Fruit fly (Drosophila melanogaster) whole organism, embryonic: Measurements from ENCODE around the gene CG4593.

Source experiments
- ATbp ChIP-seq: fragments of 200-800 bp; sonication (Bioruptor generic); optimal IDR thresholded peaks from 2 replicates; lab custom pipeline; 2017; ENCODE audit warnings: missing biosample characterization, mild to moderate bottlenecking, missing genetic modification characterization, missing genetic modification reagents
- Aef1 ChIP-seq: fragments of 200-800 bp; sonication (Bioruptor generic); IDR thresholded peaks from 3 replicates; pipeline ENCODE4 v1.3.6; 2022; ENCODE audit warnings: missing biosample characterization, missing genetic modification characterization
- Bgb ChIP-seq: fragments of 200-800 bp; sonication (Bioruptor generic); IDR thresholded peaks from 2 replicates; pipeline ENCODE4 v1.3.6; 2022; ENCODE audit warnings: missing biosample characterization, missing genetic modification characterization; ENCODE audit not compliant: partially characterized antibody
- CG11723 ChIP-seq: fragments of 200-800 bp; sonication (Bioruptor generic); optimal IDR thresholded peaks from 2 replicates; lab custom pipeline; 2017; ENCODE audit warnings: missing biosample characterization, mild to moderate bottlenecking, missing genetic modification characterization
- CG12219 ChIP-seq: fragments of 200-800 bp; sonication (Bioruptor generic); optimal IDR thresholded peaks from 3 replicates; lab custom pipeline; 2018; ENCODE audit warnings: missing biosample characterization, mild to moderate bottlenecking, missing genetic modification characterization
- CG12769 ChIP-seq: fragments of 200-800 bp; sonication (Bioruptor generic); optimal IDR thresholded peaks from 2 replicates; lab custom pipeline; 2019; ENCODE audit warnings: missing biosample characterization, mild to moderate bottlenecking, missing genetic modification characterization, moderate library complexity
- CG15011 ChIP-seq: fragments of 200-800 bp; sonication (Bioruptor generic); optimal IDR thresholded peaks from 3 replicates; lab custom pipeline; 2018; ENCODE audit warnings: missing biosample characterization, mild to moderate bottlenecking, missing genetic modification characterization
- CG15479 ChIP-seq: fragments of 200-800 bp; sonication (Bioruptor generic); optimal IDR thresholded peaks from 3 replicates; lab custom pipeline; 2019; ENCODE audit warnings: missing biosample characterization, mild to moderate bottlenecking, missing genetic modification characterization, moderate library complexity
- CG17359 ChIP-seq: fragments of 200-800 bp; sonication (Bioruptor generic); optimal IDR thresholded peaks from 3 replicates; lab custom pipeline; 2018; ENCODE audit warnings: missing biosample characterization, mild to moderate bottlenecking, missing genetic modification characterization, moderate library complexity
- CG17829 ChIP-seq: fragments of 200-800 bp; optimal IDR thresholded peaks from 2 replicates; lab custom pipeline; 2019; ENCODE audit warnings: missing biosample characterization, mild to moderate bottlenecking, missing genetic modification characterization, moderate library complexity
- CG2116 ChIP-seq: fragments of 200-800 bp; sonication (Bioruptor generic); optimal IDR thresholded peaks from 3 replicates; lab custom pipeline; 2018; ENCODE audit warnings: missing biosample characterization, mild to moderate bottlenecking, missing genetic modification characterization
- CG2129 ChIP-seq: fragments of 200-800 bp; sonication (Bioruptor generic); IDR thresholded peaks from 2 replicates; pipeline ENCODE4 v1.3.6; 2022; ENCODE audit warnings: missing biosample characterization, missing genetic modification characterization; ENCODE audit not compliant: partially characterized antibody
- CG2202 ChIP-seq: fragments of 200-800 bp; sonication (Bioruptor generic); optimal IDR thresholded peaks from 2 replicates; lab custom pipeline; 2018; ENCODE audit warnings: missing biosample characterization, mild to moderate bottlenecking, missing genetic modification characterization
- CG2678 ChIP-seq: fragments of 200-800 bp; sonication (Bioruptor generic); optimal IDR thresholded peaks from 3 replicates; lab custom pipeline; 2019; ENCODE audit warnings: missing biosample characterization, mild to moderate bottlenecking, missing genetic modification characterization, moderate library complexity
- CG2875 ChIP-seq: fragments of 200-800 bp; sonication (Bioruptor generic); optimal IDR thresholded peaks from 2 replicates; lab custom pipeline; 2017; ENCODE audit warnings: missing biosample characterization, mild to moderate bottlenecking, missing genetic modification characterization, missing genetic modification reagents
- CG32532 ChIP-seq: fragments of 200-800 bp; sonication (Bioruptor generic); IDR thresholded peaks from 2 replicates; pipeline ENCODE4 v1.3.6; 2022; ENCODE audit warnings: missing biosample characterization, missing genetic modification characterization
- CG3281 ChIP-seq: fragments of 200-800 bp; sonication (Bioruptor generic); optimal IDR thresholded peaks from 3 replicates; lab custom pipeline; 2017; ENCODE audit warnings: missing biosample characterization, mild to moderate bottlenecking, missing genetic modification characterization
- CG6254 ChIP-seq: fragments of 200-800 bp; sonication (Bioruptor generic); optimal IDR thresholded peaks from 3 replicates; lab custom pipeline; 2017; ENCODE audit warnings: mild to moderate bottlenecking, missing biosample characterization, missing genetic modification reagents, missing genetic modification characterization
- CG6654 ChIP-seq: fragments of 200-800 bp; sonication (Bioruptor generic); optimal IDR thresholded peaks from 2 replicates; lab custom pipeline; 2017; ENCODE audit warnings: missing biosample characterization, mild to moderate bottlenecking, missing genetic modification characterization
- CG6683 ChIP-seq: fragments of 200-800 bp; sonication (Bioruptor generic); optimal IDR thresholded peaks from 2 replicates; lab custom pipeline; 2017; ENCODE audit warnings: missing biosample characterization, mild to moderate bottlenecking, missing genetic modification characterization, missing genetic modification reagents
- CG8944 ChIP-seq: fragments of 200-800 bp; sonication (Bioruptor generic); optimal IDR thresholded peaks from 3 replicates; lab custom pipeline; 2016; ENCODE audit warnings: missing biosample characterization, missing genetic modification characterization
- Dbx ChIP-seq: fragments of 200-800 bp; sonication (Bioruptor generic); IDR thresholded peaks from 3 replicates; pipeline ENCODE4 v1.3.6; 2022; ENCODE audit warnings: missing biosample characterization, missing genetic modification characterization
- ERR ChIP-seq: fragments of 200-800 bp; sonication (Bioruptor generic); optimal IDR thresholded peaks from 2 replicates; lab custom pipeline; 2016; ENCODE audit warnings: missing biosample characterization, missing genetic modification characterization
- HHEX ChIP-seq: fragments of 200-800 bp; sonication (Bioruptor generic); optimal IDR thresholded peaks from 3 replicates; lab custom pipeline; 2017; ENCODE audit warnings: missing biosample characterization, mild to moderate bottlenecking, missing genetic modification characterization, missing genetic modification reagents
- HmgZ ChIP-seq: fragments of 200-800 bp; sonication (Bioruptor generic); optimal IDR thresholded peaks from 2 replicates; lab custom pipeline; 2018; ENCODE audit warnings: missing biosample characterization, mild to moderate bottlenecking, missing genetic modification characterization
- Hsf ChIP-seq: fragments of 200-800 bp; sonication (Bioruptor generic); optimal IDR thresholded peaks from 3 replicates; lab custom pipeline; 2016; ENCODE audit warnings: missing biosample characterization, missing genetic modification characterization
- Meics ChIP-seq: fragments of 200-800 bp; sonication (Bioruptor generic); optimal IDR thresholded peaks from 2 replicates; lab custom pipeline; 2017; ENCODE audit warnings: missing biosample characterization, mild to moderate bottlenecking, missing genetic modification characterization
- NFAT ChIP-seq: fragments of 200-800 bp; sonication (Bioruptor generic); IDR thresholded peaks from 2 replicates; pipeline ENCODE4 v1.3.6; 2022; ENCODE audit warnings: missing biosample characterization, missing genetic modification characterization
- Six4 ChIP-seq: fragments of 200-800 bp; sonication (Bioruptor generic); optimal IDR thresholded peaks from 2 replicates; lab custom pipeline; 2016; ENCODE audit warnings: missing biosample characterization, missing genetic modification characterization
- Stat92E ChIP-seq, 3 experiments: fragments of >200 bp in 2 of 3; fragments of 200-800 bp in 1 of 3; sonication (Bioruptor generic) in 1 of 3; optimal IDR thresholded peaks; 2 replicates each; lab custom pipeline; 2017 to 2019; ENCODE audit warnings: missing biosample characterization in 3 of 3, missing genetic modification characterization in 3 of 3, mild to moderate bottlenecking in 1 of 3, moderate library complexity in 1 of 3
- YL-1 ChIP-seq: fragments of 200-800 bp; sonication (Bioruptor generic); optimal IDR thresholded peaks from 3 replicates; lab custom pipeline; 2017; ENCODE audit warnings: missing biosample characterization, mild to moderate bottlenecking, missing genetic modification characterization
- ab ChIP-seq: fragments of 200-800 bp; sonication (Bioruptor generic); optimal IDR thresholded peaks from 2 replicates; lab custom pipeline; 2016; ENCODE audit warnings: missing biosample characterization, missing genetic modification characterization
- al ChIP-seq: fragments of 200-800 bp; sonication (Bioruptor generic); IDR thresholded peaks from 2 replicates; pipeline ENCODE4 v1.3.6; 2022; ENCODE audit warnings: missing biosample characterization, missing genetic modification characterization
- ato ChIP-seq: fragments of 200-800 bp; sonication (Bioruptor generic); IDR thresholded peaks from 2 replicates; pipeline ENCODE4 v1.3.6; 2022; ENCODE audit warnings: missing biosample characterization, missing genetic modification characterization; ENCODE audit not compliant: partially characterized antibody
- dimm ChIP-seq: fragments of 200-800 bp; sonication (Bioruptor generic); IDR thresholded peaks from 2 replicates; pipeline ENCODE4 v1.3.6; 2022; ENCODE audit warnings: missing biosample characterization, missing genetic modification characterization
- dysf ChIP-seq: fragments of 200-800 bp; sonication (Bioruptor generic); IDR thresholded peaks from 3 replicates; pipeline ENCODE4 v1.3.6; 2022; ENCODE audit warnings: missing biosample characterization, missing genetic modification characterization
- ems ChIP-seq: fragments of 200-800 bp; sonication (Bioruptor generic); optimal IDR thresholded peaks from 3 replicates; lab custom pipeline; 2016; ENCODE audit warnings: missing biosample characterization, missing genetic modification characterization
- ewg ChIP-seq: fragments of 200-800 bp; sonication (Bioruptor generic); optimal IDR thresholded peaks from 3 replicates; lab custom pipeline; 2017; ENCODE audit warnings: mild to moderate bottlenecking, missing biosample characterization, missing genetic modification reagents, missing genetic modification characterization
- ftz-f1 ChIP-seq: fragments of 200-800 bp; sonication (Bioruptor generic); optimal IDR thresholded peaks from 2 replicates; lab custom pipeline; 2016; ENCODE audit warnings: missing biosample characterization, missing genetic modification characterization
- grn ChIP-seq: fragments of 200-800 bp; sonication (Bioruptor generic); optimal IDR thresholded peaks from 3 replicates; lab custom pipeline; 2017; ENCODE audit warnings: missing biosample characterization, missing genetic modification characterization
- gsb-n ChIP-seq: fragments of 200-800 bp; sonication (Bioruptor generic); optimal IDR thresholded peaks from 3 replicates; lab custom pipeline; 2018; ENCODE audit warnings: missing biosample characterization, mild to moderate bottlenecking, missing genetic modification characterization
- hbn ChIP-seq: fragments of 200-800 bp; sonication (Bioruptor generic); IDR thresholded peaks from 2 replicates; pipeline ENCODE4 v1.3.6; 2022; ENCODE audit warnings: missing biosample characterization, missing genetic modification characterization; ENCODE audit not compliant: partially characterized antibody
- lilli ChIP-seq: fragments of 200-800 bp; sonication (Bioruptor generic); optimal IDR thresholded peaks from 3 replicates; lab custom pipeline; 2016; ENCODE audit warnings: missing biosample characterization, missing genetic modification characterization
- row ChIP-seq: fragments of 200-800 bp; sonication (Bioruptor generic); IDR thresholded peaks from 3 replicates; pipeline ENCODE4 v1.3.6; 2022; ENCODE audit warnings: missing biosample characterization, missing genetic modification characterization
- sisA ChIP-seq: fragments of 200-800 bp; sonication (Bioruptor generic); IDR thresholded peaks from 2 replicates; pipeline ENCODE4 v1.3.6; 2022; ENCODE audit warnings: missing biosample characterization, missing genetic modification characterization
- slp2 ChIP-seq: fragments of 200-800 bp; sonication (Bioruptor generic); optimal IDR thresholded peaks from 2 replicates; lab custom pipeline; 2016; ENCODE audit warnings: missing biosample characterization, missing genetic modification characterization
- sob ChIP-seq: fragments of 200-800 bp; sonication (Bioruptor generic); IDR thresholded peaks from 2 replicates; pipeline ENCODE4 v1.3.6; 2022; ENCODE audit warnings: missing biosample characterization, missing genetic modification characterization
- sug ChIP-seq: fragments of 200-800 bp; optimal IDR thresholded peaks from 2 replicates; lab custom pipeline; 2019; ENCODE audit warnings: missing biosample characterization, mild to moderate bottlenecking, missing genetic modification characterization, moderate library complexity
- tap ChIP-seq: fragments of 200-800 bp; optimal IDR thresholded peaks from 3 replicates; lab custom pipeline; 2019; ENCODE audit warnings: missing biosample characterization, mild to moderate bottlenecking, missing genetic modification characterization, moderate library complexity
- z ChIP-seq: fragments of 200-800 bp; sonication (Bioruptor generic); IDR thresholded peaks from 3 replicates; pipeline ENCODE4 v1.3.6; 2022; ENCODE audit warnings: missing biosample characterization, missing genetic modification characterization

CG4593 gene

dm6 chrX:6998492-6998852, 15.2 kb upstream of the CG4593 start, which contains the start of gene Inx2 (continued):
- TF ChIP-seq CG2875 (GFP tag; lab: Kevin White, UChicago) (no peak), ems (GFP tag; lab: Kevin White, UChicago) (no peak), gsb-n (tag; lab: Kevin White, UChicago) (peak; percentile 10), ewg (peak; percentile 21), CG6683 (GFP tag; lab: Kevin White, UChicago) (no peak), Meics (GFP tag; lab: Kevin White, UChicago) (peak; percentile 45), hbn (0 out of 2 replicates have a peak, but pooled peaks have one; percentile 16), lilli (GFP tag; lab: Kevin White, UChicago) (peak; percentile 47), CG15011 (no peak), tap (tag; lab: Kevin White, UChicago) (peak; percentile 41), ato (GFP tag; lab: Robert Waterston, UW) (0 out of 2 replicates have a peak, but pooled peaks have one; percentile 26), Bgb (GFP tag; lab: Robert Waterston, UW) (peak; percentile 63; the same call in 1 of the 2 replicates), CG12219 (peak; percentile 35), sob (GFP tag; lab: Robert Waterston, UW) (peak; percentile 63; the same call in 1 of the 2 replicates), CG32532 (peak; percentile 62; the same call in 1 of the 2 replicates), CG17359 (tag; lab: Kevin White, UChicago) (peak; percentile 7), z (GFP tag; lab: Robert Waterston, UW) (peak; percentile 75), HmgZ (tag; lab: Kevin White, UChicago) (peak; percentile 74), CG6254 (GFP tag; lab: Kevin White, UChicago) (peak; percentile 23), ftz-f1 (GFP tag; lab: Kevin White, UChicago) (peak; percentile 61), sug (tag; lab: Kevin White, UChicago) (peak; percentile 88), Aef1 (GFP tag; lab: Robert Waterston, UW) (peak; percentile 74), CG15479 (GFP tag; lab: Kevin White, UChicago) (peak; percentile 31), dimm (no peak), CG2678 (no peak), YL-1 (GFP tag; lab: Kevin White, UChicago) (peak; percentile 0), grn (GFP tag; lab: Kevin White, UChicago) (peak; percentile 8), CG8944 (GFP tag; lab: Kevin White, UChicago) (no peak), ERR (GFP tag; lab: Kevin White, UChicago) (peak; percentile 37), ab (GFP tag; lab: Kevin White, UChicago) (no peak), Hsf (GFP tag; lab: Kevin White, UChicago) (no peak), CG2129 (no peak), CG2202 (tag; lab: Kevin White, UChicago) (no peak), Stat92E (GFP tag; optimal IDR thresholded peaks at IDR 0.05; lab: Kevin White, UChicago) (peak in 1 of 3 experiments; percentile 47), CG3281 (peak; percentile 38), row (GFP tag; lab: Robert Waterston, UW) (peak; percentile 22; the same call in 1 of the 3 replicates), sisA (GFP tag; lab: Robert Waterston, UW) (no peak), CG6654 (GFP tag; lab: Kevin White, UChicago) (no peak), Dbx (peak; percentile 53; the same call in 1 of the 3 replicates), ATbp (GFP tag; lab: Kevin White, UChicago) (no peak), dysf (peak; percentile 26; the same call in 1 of the 3 replicates), CG12769 (tag; lab: Kevin White, UChicago) (peak; percentile 83), CG17829 (tag; lab: Kevin White, UChicago) (peak; percentile 53), NFAT (GFP tag; lab: Robert Waterston, UW) (peak; percentile 56; the same call in 1 of the 2 replicates), al (no peak), HHEX (GFP tag; lab: Kevin White, UChicago) (peak; percentile 54), CG11723 (GFP tag; lab: Kevin White, UChicago) (no peak), slp2 (no peak), Six4 (GFP tag; lab: Kevin White, UChicago) (no peak), CG2116 (GFP tag; lab: Kevin White, UChicago) (no peak)
